Worm (Caenorhabditis elegans): ENCODE data around the gene irld-7.

The irld-7 gene

DNA sequence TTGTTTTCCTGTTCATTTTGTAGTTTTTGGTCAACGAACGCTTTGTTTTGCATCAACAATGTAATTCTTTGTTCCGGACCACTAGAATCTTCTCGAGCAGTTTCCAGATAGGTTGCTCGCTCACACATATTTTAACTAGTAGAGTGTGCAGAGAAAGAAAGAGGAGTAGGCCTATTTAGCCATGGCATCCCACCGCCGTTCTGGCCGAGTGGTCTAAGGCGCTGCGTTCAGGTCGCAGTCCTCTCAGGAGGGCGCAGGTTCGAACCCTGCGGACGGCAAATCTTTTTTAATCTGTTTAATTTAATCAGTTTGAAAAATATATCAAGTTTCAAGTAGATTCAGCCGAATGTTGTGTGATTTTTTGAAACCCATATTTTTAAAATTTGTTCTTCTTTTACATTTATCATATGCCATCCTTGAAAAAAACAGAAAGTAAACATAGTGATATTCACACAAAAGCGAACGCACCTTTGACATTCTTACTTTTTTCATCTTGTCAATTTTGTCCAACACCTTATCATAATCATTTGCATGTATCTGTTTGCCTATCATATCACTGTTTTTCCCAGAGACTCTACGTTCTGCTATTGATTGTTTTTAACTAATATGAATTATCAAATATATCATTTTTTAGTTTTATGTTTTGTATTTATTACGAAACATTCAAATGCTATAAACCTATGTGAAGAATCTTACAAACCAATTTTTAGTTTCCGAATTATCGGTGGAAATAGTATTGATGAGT, 33.4 kb upstream of the irld-7 start, which contains the start of gene try-3 (continued):
- TF ChIP-seq efl-3 (GFP tag; optimal IDR thresholded peaks at IDR 0.05) (no peak), nhr-11 (tag; optimal IDR thresholded peaks at IDR 0.05) (no peak), pag-3 (tag; optimal IDR thresholded peaks at IDR 0.05; ENCODE audit: borderline replicate concordance, insufficient read depth) (no peak), nhr-12 (tag; optimal IDR thresholded peaks at IDR 0.05) (no peak), C16A3.4 (tag; optimal IDR thresholded peaks at IDR 0.05) (peak; percentile 65), pax-3 (tag; optimal IDR thresholded peaks at IDR 0.05) (peak; percentile 52), ztf-4 (tag; optimal IDR thresholded peaks at IDR 0.05) (no peak), Y116A8C.19 (tag; optimal IDR thresholded peaks at IDR 0.05; ENCODE audit: borderline replicate concordance) (no peak), C34B4.2 (tag; optimal IDR thresholded peaks at IDR 0.05) (no peak), nhr-77 (tag; optimal IDR thresholded peaks at IDR 0.05) (peak; percentile 62), ceh-8 (GFP tag; optimal IDR thresholded peaks at IDR 0.05) (peak; percentile 55), lin-15B (tag; optimal IDR thresholded peaks at IDR 0.05) (peak; percentile 29), nhr-76 (tag; optimal IDR thresholded peaks at IDR 0.05) (no peak), rnt-1 (tag; optimal IDR thresholded peaks at IDR 0.05) (peak; percentile 84), unc-62 (GFP tag; optimal IDR thresholded peaks at IDR 0.05) (no peak), lir-3 (tag; optimal IDR thresholded peaks at IDR 0.05; ENCODE audit: poor library complexity) (peak; percentile 54), swsn-7 (tag; optimal IDR thresholded peaks at IDR 0.05) (peak; percentile 74), fkh-10 (GFP tag; optimal IDR thresholded peaks at IDR 0.05) (peak; percentile 43), jun-1 (tag; optimal IDR thresholded peaks at IDR 0.05) (no peak), elt-3 (tag; optimal IDR thresholded peaks at IDR 0.05) (peak in 3 of 6 experiments; percentile 6 to 30 (median 13)), ama-1 (optimal IDR thresholded peaks at IDR 0.05) (no peak), egl-13 (tag; optimal IDR thresholded peaks at IDR 0.05) (peak; percentile 66), egl-27 (tag; optimal IDR thresholded peaks at IDR 0.05) (no peak), nhr-90 (tag; optimal IDR thresholded peaks at IDR 0.05; ENCODE audit: poor library complexity) (peak; percentile 59), nhr-28 (tag; optimal IDR thresholded peaks at IDR 0.05) (no peak), nhr-19 (GFP tag; conservative IDR thresholded peaks at IDR 0.05) (peak; percentile 60), tbx-2 (tag; optimal IDR thresholded peaks at IDR 0.05) (peak; percentile 64), isw-1 (GFP tag; IDR thresholded peaks at IDR 0.05) (peak; percentile 30), sup-37 (GFP tag; optimal IDR thresholded peaks at IDR 0.05) (no peak), ztf-11 (tag; optimal IDR thresholded peaks at IDR 0.05) (peak in 1 of 2 experiments; percentile 31), ets-5 (GFP tag; IDR thresholded peaks at IDR 0.05) (no peak), lin-14 (GFP tag; optimal IDR thresholded peaks at IDR 0.05) (peak; percentile 78), unc-86 (tag; optimal IDR thresholded peaks at IDR 0.05) (peak; percentile 50), xbp-1 (tag; optimal IDR thresholded peaks at IDR 0.05) (peak; percentile 62), aha-1 (tag; optimal IDR thresholded peaks at IDR 0.05) (no peak), snu-23 (GFP tag; optimal IDR thresholded peaks at IDR 0.05) (peak; percentile 85), mef-2 (tag; optimal IDR thresholded peaks at IDR 0.05) (no peak), nhr-84 (tag; optimal IDR thresholded peaks at IDR 0.05) (no peak), nhr-237 (tag; optimal IDR thresholded peaks at IDR 0.05) (peak; percentile 22), ceh-82 (tag; optimal IDR thresholded peaks at IDR 0.05) (peak; percentile 30 to 70 (median 35)), ceh-88 (GFP tag; IDR thresholded peaks at IDR 0.05) (peak; percentile 53; the same call in 1 of the 2 replicates), dpl-1 (GFP tag; optimal IDR thresholded peaks at IDR 0.05) (peak; percentile 46 to 59 (median 48)), unc-98 (GFP tag; IDR thresholded peaks at IDR 0.05) (no peak), fos-1 (tag; optimal IDR thresholded peaks at IDR 0.05) (no peak), ces-1 (GFP tag; optimal IDR thresholded peaks at IDR 0.05) (no peak), sptf-1 (tag; optimal IDR thresholded peaks at IDR 0.05) (no peak), lin-39 (tag; optimal IDR thresholded peaks at IDR 0.05) (no peak), elt-2 (tag; optimal IDR thresholded peaks at IDR 0.05) (peak; percentile 5), lin-35 (GFP tag; optimal IDR thresholded peaks at IDR 0.05) (peak; percentile 75 to 78), grh-1 (GFP tag; IDR thresholded peaks at IDR 0.05) (peak; percentile 52), C04F5.9 (tag; optimal IDR thresholded peaks at IDR 0.05) (no peak)

All from whole organism, L1 larva.